Fruit fly (Drosophila melanogaster) whole organism, embryonic: Measurements from ENCODE around the gene RpS25.

Experiments used
- ATbp ChIP-seq: fragments of 200-800 bp; sonication (Bioruptor generic); optimal IDR thresholded peaks from 2 replicates; lab custom pipeline; 2017; ENCODE audit warnings: missing biosample characterization, mild to moderate bottlenecking, missing genetic modification characterization, missing genetic modification reagents
- CG1024 ChIP-seq: fragments of 200-800 bp; sonication (Bioruptor generic); IDR thresholded peaks from 2 replicates; pipeline ENCODE4 v1.3.6; 2022; ENCODE audit warnings: missing biosample characterization, missing genetic modification characterization
- CG10274 ChIP-seq: fragments of 200-800 bp; sonication (Bioruptor generic); optimal IDR thresholded peaks from 3 replicates; lab custom pipeline; 2017; ENCODE audit warnings: missing biosample characterization, mild to moderate bottlenecking, missing genetic modification characterization
- CG10654 ChIP-seq: fragments of 200-800 bp; sonication (Bioruptor generic); optimal IDR thresholded peaks from 2 replicates; lab custom pipeline; 2016; ENCODE audit warnings: missing biosample characterization, missing genetic modification characterization
- CG11398 ChIP-seq: fragments of 200-800 bp; sonication (Bioruptor generic); optimal IDR thresholded peaks from 2 replicates; lab custom pipeline; 2016; ENCODE audit warnings: missing biosample characterization, missing genetic modification characterization
- CG11723 ChIP-seq: fragments of 200-800 bp; sonication (Bioruptor generic); optimal IDR thresholded peaks from 2 replicates; lab custom pipeline; 2017; ENCODE audit warnings: missing biosample characterization, mild to moderate bottlenecking, missing genetic modification characterization
- CG12236 ChIP-seq: fragments of 200-800 bp; sonication (Bioruptor generic); optimal IDR thresholded peaks from 2 replicates; lab custom pipeline; 2016; ENCODE audit warnings: missing biosample characterization, missing genetic modification characterization
- CG12299 ChIP-seq: fragments of 200-800 bp; sonication (Bioruptor generic); optimal IDR thresholded peaks from 2 replicates; lab custom pipeline; 2018; ENCODE audit warnings: missing biosample characterization, mild to moderate bottlenecking, missing genetic modification characterization
- CG13123 ChIP-seq: fragments of 200-800 bp; sonication (Bioruptor generic); optimal IDR thresholded peaks from 2 replicates; lab custom pipeline; 2016; ENCODE audit warnings: missing biosample characterization, missing genetic modification characterization
- CG16813 ChIP-seq: fragments of 200-800 bp; sonication (Bioruptor generic); IDR thresholded peaks from 3 replicates; pipeline ENCODE4 v1.3.6; 2022; ENCODE audit warnings: missing biosample characterization, missing genetic modification characterization; ENCODE audit not compliant: partially characterized antibody
- CG16863 ChIP-seq: fragments of 200-800 bp; sonication (Bioruptor generic); optimal IDR thresholded peaks from 3 replicates; lab custom pipeline; 2016; ENCODE audit warnings: missing biosample characterization, missing genetic modification characterization
- CG18599 ChIP-seq: fragments of 200-800 bp; sonication (Bioruptor generic); optimal IDR thresholded peaks from 3 replicates; lab custom pipeline; 2017; ENCODE audit warnings: missing biosample characterization, missing genetic modification characterization, mild to moderate bottlenecking, moderate library complexity, missing genetic modification reagents
- CG3281 ChIP-seq: fragments of 200-800 bp; sonication (Bioruptor generic); optimal IDR thresholded peaks from 3 replicates; lab custom pipeline; 2017; ENCODE audit warnings: missing biosample characterization, mild to moderate bottlenecking, missing genetic modification characterization
- CG3838 ChIP-seq: fragments of 200-800 bp; sonication (Bioruptor generic); optimal IDR thresholded peaks from 3 replicates; lab custom pipeline; 2016; ENCODE audit warnings: missing biosample characterization, missing genetic modification characterization
- CG6254 ChIP-seq: fragments of 200-800 bp; sonication (Bioruptor generic); optimal IDR thresholded peaks from 3 replicates; lab custom pipeline; 2017; ENCODE audit warnings: mild to moderate bottlenecking, missing biosample characterization, missing genetic modification reagents, missing genetic modification characterization
- CG6654 ChIP-seq: fragments of 200-800 bp; sonication (Bioruptor generic); optimal IDR thresholded peaks from 2 replicates; lab custom pipeline; 2017; ENCODE audit warnings: missing biosample characterization, mild to moderate bottlenecking, missing genetic modification characterization
- CG7839 ChIP-seq: fragments of 200-800 bp; sonication (Bioruptor generic); optimal IDR thresholded peaks from 3 replicates; lab custom pipeline; 2018; ENCODE audit warnings: missing biosample characterization, mild to moderate bottlenecking, missing genetic modification characterization, moderate library complexity
- CG7963 ChIP-seq: fragments of 200-800 bp; sonication (Bioruptor generic); IDR thresholded peaks from 3 replicates; pipeline ENCODE4 v1.3.6; 2022; ENCODE audit warnings: missing biosample characterization, missing genetic modification characterization; ENCODE audit not compliant: partially characterized antibody
- CG8359 ChIP-seq: fragments of 200-800 bp; sonication (Bioruptor generic); optimal IDR thresholded peaks from 2 replicates; lab custom pipeline; 2017; ENCODE audit warnings: missing biosample characterization, mild to moderate bottlenecking, missing genetic modification characterization, borderline replicate concordance
- CG8924 ChIP-seq: fragments of 200-800 bp; optimal IDR thresholded peaks from 3 replicates; lab custom pipeline; 2019; ENCODE audit warnings: missing biosample characterization, mild to moderate bottlenecking, missing genetic modification characterization, moderate library complexity
- D ChIP-seq, 2 experiments: fragments of 200-800 bp in 1 of 2; fragments of >200 bp in 1 of 2; sonication (Bioruptor generic) in 1 of 2; optimal IDR thresholded peaks; 2 replicates in 1 of 2; 3 replicates in 1 of 2; lab custom pipeline; 2017; ENCODE audit warnings: mild to moderate bottlenecking in 1 of 2, missing biosample characterization in 1 of 2, missing genetic modification characterization in 1 of 2, missing genetic modification reagents in 1 of 2
- Dip3 ChIP-seq: fragments of 200-800 bp; sonication (Bioruptor generic); optimal IDR thresholded peaks from 3 replicates; lab custom pipeline; 2016; ENCODE audit warnings: missing biosample characterization, missing genetic modification characterization
- Doc2 ChIP-seq: fragments of 200-800 bp; sonication (Bioruptor generic); IDR thresholded peaks from 2 replicates; pipeline ENCODE4 v1.3.6; 2022; ENCODE audit warnings: missing biosample characterization, missing genetic modification characterization
- E2f1 ChIP-seq: fragments of 200-800 bp; sonication (Bioruptor generic); IDR thresholded peaks from 2 replicates; pipeline ENCODE4 v1.3.6; 2022; ENCODE audit warnings: missing biosample characterization, missing genetic modification characterization
- Fer1 ChIP-seq: fragments of 200-800 bp; sonication (Bioruptor generic); optimal IDR thresholded peaks from 2 replicates; lab custom pipeline; 2017; ENCODE audit warnings: missing biosample characterization, mild to moderate bottlenecking, missing genetic modification characterization
- Fer2 ChIP-seq: fragments of 200-800 bp; sonication (Bioruptor generic); optimal IDR thresholded peaks from 2 replicates; lab custom pipeline; 2018; ENCODE audit warnings: missing biosample characterization, mild to moderate bottlenecking, missing genetic modification characterization, moderate library complexity
- HLH4C ChIP-seq: fragments of 200-800 bp; sonication (Bioruptor generic); IDR thresholded peaks from 3 replicates; pipeline ENCODE4 v1.3.6; 2022; ENCODE audit warnings: missing biosample characterization, missing genetic modification characterization; ENCODE audit not compliant: partially characterized antibody
- Hr3 ChIP-seq: fragments of 200-800 bp; sonication (Bioruptor generic); optimal IDR thresholded peaks from 3 replicates; lab custom pipeline; 2016; ENCODE audit warnings: missing biosample characterization, missing genetic modification characterization
- Kr ChIP-seq: fragments of 200-800 bp; sonication (Bioruptor generic); optimal IDR thresholded peaks from 2 replicates; lab custom pipeline; 2017; ENCODE audit warnings: missing biosample characterization, mild to moderate bottlenecking, missing genetic modification characterization
- bsh ChIP-seq, 2 experiments: fragments of 200-800 bp; sonication (Bioruptor generic); optimal IDR thresholded peaks; 2 replicates each; lab custom pipeline; 2017 to 2018; ENCODE audit warnings: mild to moderate bottlenecking in 2 of 2, missing biosample characterization in 2 of 2, missing genetic modification characterization in 2 of 2, moderate library complexity in 1 of 2
- btn ChIP-seq: fragments of 200-800 bp; sonication (Bioruptor generic); optimal IDR thresholded peaks from 2 replicates; lab custom pipeline; 2016; ENCODE audit warnings: missing biosample characterization, missing genetic modification characterization
- corto ChIP-seq: fragments of 200-800 bp; sonication (Bioruptor generic); optimal IDR thresholded peaks from 2 replicates; lab custom pipeline; 2016; ENCODE audit warnings: missing biosample characterization, mild to moderate bottlenecking, missing genetic modification characterization, moderate library complexity
- crp ChIP-seq, 2 experiments: fragments of 200-800 bp; sonication (Bioruptor generic); optimal IDR thresholded peaks; 2 replicates in 1 of 2; 3 replicates in 1 of 2; lab custom pipeline; 2017; ENCODE audit warnings: missing biosample characterization in 2 of 2, missing genetic modification characterization in 2 of 2, mild to moderate bottlenecking in 1 of 2, moderate library complexity in 1 of 2
- dmrt11E ChIP-seq: fragments of 200-800 bp; sonication (Bioruptor generic); optimal IDR thresholded peaks from 3 replicates; lab custom pipeline; 2018; ENCODE audit warnings: missing biosample characterization, mild to moderate bottlenecking, missing genetic modification characterization, moderate library complexity
- ewg ChIP-seq: fragments of 200-800 bp; sonication (Bioruptor generic); optimal IDR thresholded peaks from 3 replicates; lab custom pipeline; 2017; ENCODE audit warnings: mild to moderate bottlenecking, missing biosample characterization, missing genetic modification reagents, missing genetic modification characterization
- eyg ChIP-seq: fragments of 200-800 bp; sonication (Bioruptor generic); optimal IDR thresholded peaks from 3 replicates; lab custom pipeline; 2016; ENCODE audit warnings: missing biosample characterization, missing genetic modification characterization
- fru ChIP-seq: fragments of >200 bp; optimal IDR thresholded peaks from 2 replicates; lab custom pipeline; 2017
- gce ChIP-seq: fragments of 200-800 bp; sonication (Bioruptor generic); IDR thresholded peaks from 3 replicates; pipeline ENCODE4 v1.3.6; 2022; ENCODE audit warnings: missing biosample characterization, missing genetic modification characterization
- gcm ChIP-seq: fragments of 200-800 bp; sonication (Bioruptor generic); optimal IDR thresholded peaks from 2 replicates; lab custom pipeline; 2019; ENCODE audit warnings: missing biosample characterization, mild to moderate bottlenecking, missing genetic modification characterization, moderate library complexity
- gt ChIP-seq: fragments of 200-800 bp; sonication (Bioruptor generic); IDR thresholded peaks from 2 replicates; pipeline ENCODE4 v1.3.6; 2022; ENCODE audit warnings: missing biosample characterization, missing genetic modification characterization
- jumu ChIP-seq: fragments of 200-800 bp; sonication (Bioruptor generic); optimal IDR thresholded peaks from 3 replicates; lab custom pipeline; 2016; ENCODE audit warnings: missing biosample characterization, missing genetic modification characterization
- lbe ChIP-seq: fragments of 200-800 bp; sonication (Bioruptor generic); optimal IDR thresholded peaks from 2 replicates; lab custom pipeline; 2016; ENCODE audit warnings: missing biosample characterization, mild to moderate bottlenecking, missing genetic modification characterization
- odd ChIP-seq: fragments of 200-800 bp; sonication (Bioruptor generic); optimal IDR thresholded peaks from 2 replicates; lab custom pipeline; 2017; ENCODE audit warnings: missing biosample characterization, mild to moderate bottlenecking, missing genetic modification characterization
- pho ChIP-seq: fragments of 200-800 bp; sonication (Bioruptor generic); optimal IDR thresholded peaks from 2 replicates; lab custom pipeline; 2016; ENCODE audit warnings: missing biosample characterization, missing genetic modification characterization
- sc ChIP-seq, 3 experiments: fragments of >200 bp in 2 of 3; fragments of 200-800 bp in 1 of 3; sonication (Bioruptor generic) in 1 of 3; optimal IDR thresholded peaks; 2 replicates in 2 of 3; 3 replicates in 1 of 3; lab custom pipeline; 2017; ENCODE audit warnings: mild to moderate bottlenecking in 1 of 3, missing biosample characterization in 1 of 3, missing genetic modification characterization in 1 of 3, missing genetic modification reagents in 1 of 3
- seq ChIP-seq: fragments of 200-800 bp; sonication (Bioruptor generic); IDR thresholded peaks from 2 replicates; pipeline ENCODE4 v1.3.6; 2022; ENCODE audit warnings: missing biosample characterization, missing genetic modification characterization
- sr ChIP-seq: fragments of 200-800 bp; sonication (Bioruptor generic); IDR thresholded peaks from 3 replicates; pipeline ENCODE4 v1.3.6; 2022; ENCODE audit warnings: missing biosample characterization, missing genetic modification characterization
- tup ChIP-seq: fragments of 200-800 bp; sonication (Bioruptor generic); optimal IDR thresholded peaks from 2 replicates; lab custom pipeline; 2016; ENCODE audit warnings: missing biosample characterization, mild to moderate bottlenecking, missing genetic modification characterization, moderate library complexity

The RpS25 gene

dm6 chr3R:11243951-11244660, 28.0 kb upstream of the RpS25 start, which contains the start of the genes CG17734 and CG5214 (continued):
- TF ChIP-seq CG8359 (no peak), ewg (GFP tag; lab: Kevin White, UChicago) (peak; percentile 21), tup (GFP tag; lab: Kevin White, UChicago) (no peak), jumu (GFP tag; lab: Kevin White, UChicago) (no peak), CG8924 (tag; lab: Kevin White, UChicago) (no peak), CG18599 (GFP tag; lab: Kevin White, UChicago) (no peak), Fer2 (no peak), sr (GFP tag; lab: Robert Waterston, UW) (no peak), seq (GFP tag; lab: Robert Waterston, UW) (no peak), HLH4C (GFP tag; lab: Robert Waterston, UW) (peak; percentile 58; the same call in 2 of the 3 replicates), CG16863 (GFP tag; lab: Kevin White, UChicago) (no peak), CG3281 (GFP tag; lab: Kevin White, UChicago) (no peak), Doc2 (GFP tag; lab: Robert Waterston, UW) (no peak), btn (GFP tag; lab: Kevin White, UChicago) (no peak), dmrt11E (tag; lab: Kevin White, UChicago) (no peak), CG12299 (tag; lab: Kevin White, UChicago) (no peak), gce (GFP tag; lab: Robert Waterston, UW) (no peak), eyg (peak; percentile 33), bsh (GFP tag; optimal IDR thresholded peaks at IDR 0.05; lab: Kevin White, UChicago) (no peak), CG1024 (GFP tag; lab: Robert Waterston, UW) (no peak), corto (GFP tag; lab: Kevin White, UChicago) (no peak), CG11723 (GFP tag; lab: Kevin White, UChicago) (no peak), CG6654 (GFP tag; lab: Kevin White, UChicago) (no peak), CG3838 (GFP tag; lab: Kevin White, UChicago) (no peak), pho (GFP tag; lab: Kevin White, UChicago) (peak; percentile 29), gcm (no peak), CG12236 (no peak), CG7963 (GFP tag; lab: Robert Waterston, UW) (no peak), D (optimal IDR thresholded peaks at IDR 0.05; lab: Kevin White, UChicago) (no peak), D (GFP tag; optimal IDR thresholded peaks at IDR 0.05; lab: Kevin White, UChicago) (no peak), fru (lab: Kevin White, UChicago) (no peak), Fer1 (no peak), Hr3 (GFP tag; lab: Kevin White, UChicago) (peak; percentile 65), CG6254 (no peak), CG10654 (GFP tag; lab: Kevin White, UChicago) (no peak), odd (GFP tag; lab: Kevin White, UChicago) (no peak), Dip3 (GFP tag; lab: Kevin White, UChicago) (no peak), CG11398 (no peak), ATbp (GFP tag; lab: Kevin White, UChicago) (no peak), Kr (no peak), CG13123 (GFP tag; lab: Kevin White, UChicago) (peak; percentile 13), crp (GFP tag; optimal IDR thresholded peaks at IDR 0.05; lab: Kevin White, UChicago) (peak in 1 of 2 experiments; percentile 72), CG10274 (GFP tag; lab: Kevin White, UChicago) (no peak), lbe (GFP tag; lab: Kevin White, UChicago) (no peak), CG7839 (no peak), CG16813 (GFP tag; lab: Robert Waterston, UW) (no peak), gt (GFP tag; lab: Robert Waterston, UW) (no peak), sc (optimal IDR thresholded peaks at IDR 0.05; lab: Kevin White, UChicago) (no peak), sc (GFP tag; optimal IDR thresholded peaks at IDR 0.05; lab: Kevin White, UChicago) (no peak), E2f1 (GFP tag; lab: Robert Waterston, UW) (no peak)
